Comparison of ENCODE assay signal across 3 fruit fly cellular contexts in genomic region chrX:5336722-5337121, dm6.
TF ChIP-seq lines count a peak whose summit lies in the region.

No protein-coding gene starts in this region.

TF ChIP-seq in whole organism, embryonic, 481 proteins besides CTCF, POLR2A, EP300 and RAD21 (continued from another document and continues in another):
- TF ChIP-seq unpg (GFP tag; optimal IDR thresholded peaks at IDR 0.05; lab: Kevin White, UChicago): peak; percentile 39
- peak; percentile 29 for TF ChIP-seq CG30403 (GFP tag; optimal IDR thresholded peaks at IDR 0.05; lab: Kevin White, UChicago)
- 0 out of 2 replicates have a peak, but pooled peaks have one; percentile 40 for TF ChIP-seq vvl (GFP tag; IDR thresholded peaks at IDR 0.05; lab: Robert Waterston, UW)
- TF ChIP-seq sens-2 (GFP tag; IDR thresholded peaks at IDR 0.05; lab: Robert Waterston, UW): no peak
- TF ChIP-seq CG31365 (tag; optimal IDR thresholded peaks at IDR 0.05; lab: Kevin White, UChicago): peak; percentile 28
- TF ChIP-seq cg (GFP tag; optimal IDR thresholded peaks at IDR 0.05; lab: Kevin White, UChicago): peak; percentile 20
- TF ChIP-seq Asciz (GFP tag; optimal IDR thresholded peaks at IDR 0.05; lab: Kevin White, UChicago): peak; percentile 31
- peak; percentile 27 for TF ChIP-seq CG15514 (GFP tag; optimal IDR thresholded peaks at IDR 0.05; lab: Kevin White, UChicago)
- TF ChIP-seq mirr (GFP tag; optimal IDR thresholded peaks at IDR 0.05; lab: Kevin White, UChicago): peak; percentile 30
- no peak for TF ChIP-seq ems (GFP tag; optimal IDR thresholded peaks at IDR 0.05; lab: Kevin White, UChicago)
- TF ChIP-seq CG8359 (GFP tag; optimal IDR thresholded peaks at IDR 0.05; lab: Kevin White, UChicago; ENCODE audit: borderline replicate concordance): no peak
- TF ChIP-seq bcd (GFP tag; optimal IDR thresholded peaks at IDR 0.05; lab: Kevin White, UChicago): peak; percentile 31
- peak; percentile 42 for TF ChIP-seq NfI (GFP tag; optimal IDR thresholded peaks at IDR 0.05; lab: Kevin White, UChicago)
- TF ChIP-seq onecut (GFP tag; IDR thresholded peaks at IDR 0.05; lab: Robert Waterston, UW): 0 out of 2 replicates have a peak, but pooled peaks have one; percentile 27
- no peak for TF ChIP-seq CG31388 (GFP tag; optimal IDR thresholded peaks at IDR 0.05; lab: Kevin White, UChicago)
- peak; percentile 13 for TF ChIP-seq CG6683 (GFP tag; optimal IDR thresholded peaks at IDR 0.05; lab: Kevin White, UChicago)
- peak; percentile 44 for TF ChIP-seq CG9727 (GFP tag; optimal IDR thresholded peaks at IDR 0.05; lab: Kevin White, UChicago)
- TF ChIP-seq HmgZ (tag; optimal IDR thresholded peaks at IDR 0.05; lab: Kevin White, UChicago): peak; percentile 38
- TF ChIP-seq org-1 (GFP tag; optimal IDR thresholded peaks at IDR 0.05; lab: Kevin White, UChicago): peak; percentile 32
- TF ChIP-seq Meics (GFP tag; optimal IDR thresholded peaks at IDR 0.05; lab: Kevin White, UChicago): peak; percentile 74
- TF ChIP-seq sug (tag; optimal IDR thresholded peaks at IDR 0.05; lab: Kevin White, UChicago): peak; percentile 28
- no peak for TF ChIP-seq wek (GFP tag; optimal IDR thresholded peaks at IDR 0.05; lab: Kevin White, UChicago)
- peak; percentile 5 for TF ChIP-seq CG4328 (GFP tag; optimal IDR thresholded peaks at IDR 0.05; lab: Kevin White, UChicago)
- TF ChIP-seq z (GFP tag; IDR thresholded peaks at IDR 0.05; lab: Robert Waterston, UW): no peak
- TF ChIP-seq Nf-YC (tag; optimal IDR thresholded peaks at IDR 0.05; lab: Kevin White, UChicago): peak; percentile 16
- TF ChIP-seq Ada2b (GFP tag; IDR thresholded peaks at IDR 0.05; lab: Robert Waterston, UW): peak; percentile 7; the same call in 1 of the 2 replicates
- peak; percentile 65 for TF ChIP-seq CG12769 (tag; optimal IDR thresholded peaks at IDR 0.05; lab: Kevin White, UChicago)
- TF ChIP-seq tx (GFP tag; optimal IDR thresholded peaks at IDR 0.05; lab: Kevin White, UChicago): no peak
- no peak for TF ChIP-seq slou (GFP tag; optimal IDR thresholded peaks at IDR 0.05; lab: Kevin White, UChicago)
- no peak for TF ChIP-seq nom (GFP tag; optimal IDR thresholded peaks at IDR 0.05; lab: Kevin White, UChicago)
- TF ChIP-seq CG6854 (GFP tag; optimal IDR thresholded peaks at IDR 0.05; lab: Kevin White, UChicago): peak; percentile 36
- no peak for TF ChIP-seq CG15073 (GFP tag; optimal IDR thresholded peaks at IDR 0.05; lab: Kevin White, UChicago)
- peak; percentile 54 for TF ChIP-seq caup (GFP tag; optimal IDR thresholded peaks at IDR 0.05; lab: Kevin White, UChicago; ENCODE audit: severe bottlenecking)
- TF ChIP-seq CG1603 (tag; optimal IDR thresholded peaks at IDR 0.05; lab: Kevin White, UChicago): peak; percentile 41
- TF ChIP-seq CG9932 (GFP tag; IDR thresholded peaks at IDR 0.05; lab: Robert Waterston, UW): peak; percentile 50
- TF ChIP-seq Med (GFP tag; lab: Kevin White, UChicago): peak; percentile 73
- peak; percentile 1 for TF ChIP-seq CG8388 (GFP tag; optimal IDR thresholded peaks at IDR 0.05; lab: Kevin White, UChicago)
- no peak for TF ChIP-seq CG8290 (GFP tag; optimal IDR thresholded peaks at IDR 0.05; lab: Kevin White, UChicago)
- TF ChIP-seq CG8290 (tag; optimal IDR thresholded peaks at IDR 0.05; lab: Kevin White, UChicago): peak in 1 of 2 experiments; percentile 48
- peak; percentile 11 for TF ChIP-seq fd96Cb (tag; optimal IDR thresholded peaks at IDR 0.05; lab: Kevin White, UChicago)
- TF ChIP-seq nau (GFP tag; optimal IDR thresholded peaks at IDR 0.05; lab: Kevin White, UChicago): peak; percentile 10
- no peak for TF ChIP-seq CG18011 (GFP tag; optimal IDR thresholded peaks at IDR 0.05; lab: Kevin White, UChicago)
- no peak for TF ChIP-seq NC2α (GFP tag; optimal IDR thresholded peaks at IDR 0.05; lab: Kevin White, UChicago)
- TF ChIP-seq CG13894 (tag; optimal IDR thresholded peaks at IDR 0.05; lab: Kevin White, UChicago): peak; percentile 7

TF ChIP-seq in whole organism, prepupa, 60 proteins besides CTCF, POLR2A, EP300 and RAD21 (continued from another document):
- TF ChIP-seq dac (GFP tag; optimal IDR thresholded peaks at IDR 0.05; lab: Kevin White, UChicago) (peak; percentile 20), Hr4 (GFP tag; optimal IDR thresholded peaks at IDR 0.05; lab: Kevin White, UChicago) (peak; percentile 19), svp (GFP tag; lab: Kevin White, UChicago) (peak; percentile 30), spab (GFP tag; optimal IDR thresholded peaks at IDR 0.05; lab: Kevin White, UChicago) (no peak), CG6163 (GFP tag; IDR thresholded peaks at IDR 0.05; lab: Robert Waterston, UW) (0 out of 3 replicates have a peak, but pooled peaks have one; percentile 25), CG15336 (GFP tag; IDR thresholded peaks at IDR 0.05; lab: Robert Waterston, UW) (peak; percentile 54), ss (GFP tag; optimal IDR thresholded peaks at IDR 0.05; lab: Kevin White, UChicago) (no peak), Eip75B (GFP tag; optimal IDR thresholded peaks at IDR 0.05; lab: Kevin White, UChicago) (no peak), Smox (GFP tag; optimal IDR thresholded peaks at IDR 0.05; lab: Kevin White, UChicago) (peak; percentile 60), CG7368 (GFP tag; optimal IDR thresholded peaks at IDR 0.05; lab: Kevin White, UChicago) (peak; percentile 9), CG11294 (GFP tag; IDR thresholded peaks at IDR 0.05; lab: Robert Waterston, UW) (peak; percentile 11; the same call in 1 of the 2 replicates), CG4318 (GFP tag; optimal IDR thresholded peaks at IDR 0.05; lab: Kevin White, UChicago) (peak; percentile 16), topi (GFP tag; optimal IDR thresholded peaks at IDR 0.05; lab: Kevin White, UChicago) (peak; percentile 85), fd85E (GFP tag; optimal IDR thresholded peaks at IDR 0.05; lab: Kevin White, UChicago) (no peak), CG9139 (GFP tag; optimal IDR thresholded peaks at IDR 0.05; lab: Kevin White, UChicago) (no peak), CG8319 (GFP tag; optimal IDR thresholded peaks at IDR 0.05; lab: Kevin White, UChicago) (peak; percentile 23), lz (GFP tag; optimal IDR thresholded peaks at IDR 0.05; lab: Kevin White, UChicago) (peak; percentile 73), Hr39 (GFP tag; optimal IDR thresholded peaks at IDR 0.05; lab: Kevin White, UChicago) (peak; percentile 41), Eip93F (GFP tag; optimal IDR thresholded peaks at IDR 0.05; lab: Kevin White, UChicago) (no peak), Met (GFP tag; optimal IDR thresholded peaks at IDR 0.05; lab: Kevin White, UChicago) (peak; percentile 57), acj6 (GFP tag; optimal IDR thresholded peaks at IDR 0.05; lab: Kevin White, UChicago) (peak; percentile 45), CG6276 (GFP tag; optimal IDR thresholded peaks at IDR 0.05; lab: Kevin White, UChicago) (peak; percentile 64), vri (GFP tag; optimal IDR thresholded peaks at IDR 0.05; lab: Kevin White, UChicago) (peak; percentile 15), CG34406 (GFP tag; optimal IDR thresholded peaks at IDR 0.05; lab: Kevin White, UChicago) (peak; percentile 68), net (GFP tag; optimal IDR thresholded peaks at IDR 0.05; lab: Kevin White, UChicago) (peak; percentile 1), fkh (GFP tag; optimal IDR thresholded peaks at IDR 0.05; lab: Kevin White, UChicago) (no peak), fd59A (GFP tag; optimal IDR thresholded peaks at IDR 0.05; lab: Kevin White, UChicago) (peak; percentile 26), CG16779 (tag; optimal IDR thresholded peaks at IDR 0.05; lab: Kevin White, UChicago) (no peak), CG6808 (GFP tag; optimal IDR thresholded peaks at IDR 0.05; lab: Kevin White, UChicago) (peak; percentile 22), Gug (GFP tag; IDR thresholded peaks at IDR 0.05; lab: Robert Waterston, UW) (no peak), Lpt (GFP tag; optimal IDR thresholded peaks at IDR 0.05; lab: Kevin White, UChicago) (no peak), eg (GFP tag; IDR thresholded peaks at IDR 0.05; lab: Robert Waterston, UW) (peak; percentile 43; the same call in 1 of the 3 replicates), Hr38 (GFP tag; optimal IDR thresholded peaks at IDR 0.05; lab: Kevin White, UChicago) (no peak), Sox14 (GFP tag; optimal IDR thresholded peaks at IDR 0.05; lab: Kevin White, UChicago) (peak; percentile 54), achi (GFP tag; optimal IDR thresholded peaks at IDR 0.05; lab: Kevin White, UChicago) (peak; percentile 57), esn (GFP tag; optimal IDR thresholded peaks at IDR 0.05; lab: Kevin White, UChicago) (peak; percentile 78), Sox15 (GFP tag; optimal IDR thresholded peaks at IDR 0.05; lab: Kevin White, UChicago) (peak; percentile 63), CG31627 (GFP tag; optimal IDR thresholded peaks at IDR 0.05; lab: Kevin White, UChicago) (peak; percentile 45)

TF ChIP-seq in whole organism, wandering third instar larva, 38 proteins besides CTCF, POLR2A, EP300 and RAD21 (continued from another document):
- TF ChIP-seq fru (GFP tag; optimal IDR thresholded peaks at IDR 0.05; lab: Kevin White, UChicago) (no peak), rgr (GFP tag; optimal IDR thresholded peaks at IDR 0.05; lab: Kevin White, UChicago) (peak; percentile 33), CrebA (GFP tag; optimal IDR thresholded peaks at IDR 0.05; lab: Kevin White, UChicago; ENCODE audit: borderline replicate concordance) (no peak), Dif (GFP tag; optimal IDR thresholded peaks at IDR 0.05; lab: Kevin White, UChicago; ENCODE audit: partially characterized antibody) (no peak), ey (GFP tag; optimal IDR thresholded peaks at IDR 0.05; lab: Kevin White, UChicago) (no peak), Hr83 (GFP tag; optimal IDR thresholded peaks at IDR 0.05; lab: Kevin White, UChicago; ENCODE audit: poor library complexity, severe bottlenecking) (no peak), Mio (GFP tag; optimal IDR thresholded peaks at IDR 0.05; lab: Kevin White, UChicago) (no peak)
